Fruit fly (Drosophila melanogaster) whole organism, pupa: ENCODE results near the gene Tmx3.
A peak's percentile ranks its signal among the peaks of the same experiment; 100 is the strongest.

Experiments used
- CG10348 ChIP-seq: fragments of 200-800 bp; sonication (Bioruptor generic); IDR thresholded peaks from 2 replicates; pipeline ENCODE4 v1.3.6; 2022; ENCODE audit warnings: missing biosample characterization, missing genetic modification characterization
- CG12605 ChIP-seq: fragments of 200-800 bp; sonication (Bioruptor generic); IDR thresholded peaks from 2 replicates; pipeline ENCODE4 v1.3.6; 2022; ENCODE audit warnings: missing biosample characterization, missing genetic modification characterization
- CG13204 ChIP-seq: fragments of 200-800 bp; sonication (Bioruptor generic); optimal IDR thresholded peaks from 2 replicates; lab custom pipeline; 2018; ENCODE audit warnings: missing biosample characterization, mild to moderate bottlenecking, missing genetic modification characterization, moderate library complexity
- CG14655 ChIP-seq: fragments of 200-800 bp; sonication (Bioruptor generic); optimal IDR thresholded peaks from 3 replicates; lab custom pipeline; 2017; ENCODE audit warnings: mild to moderate bottlenecking, missing biosample characterization, missing genetic modification reagents, missing genetic modification characterization
- CG15710 ChIP-seq: fragments of 200-800 bp; sonication (Bioruptor generic); optimal IDR thresholded peaks from 2 replicates; lab custom pipeline; 2018; ENCODE audit warnings: missing biosample characterization, mild to moderate bottlenecking, missing genetic modification characterization, moderate library complexity
- CG17806 ChIP-seq: fragments of 200-800 bp; sonication (Bioruptor generic); optimal IDR thresholded peaks from 2 replicates; lab custom pipeline; 2018; ENCODE audit warnings: missing biosample characterization, mild to moderate bottlenecking, missing genetic modification characterization, moderate library complexity
- CG32121 ChIP-seq: fragments of 200-800 bp; sonication (Bioruptor generic); IDR thresholded peaks from 2 replicates; pipeline ENCODE4 v1.3.6; 2022; ENCODE audit warnings: missing biosample characterization, missing genetic modification characterization
- CG34367 ChIP-seq: fragments of 200-800 bp; sonication (Bioruptor generic); optimal IDR thresholded peaks from 2 replicates; lab custom pipeline; 2018; ENCODE audit warnings: missing biosample characterization, mild to moderate bottlenecking, missing genetic modification characterization
- CG4496 ChIP-seq: fragments of 200-800 bp; sonication (Bioruptor generic); IDR thresholded peaks from 3 replicates; pipeline ENCODE4 v1.3.6; 2022; ENCODE audit warnings: missing biosample characterization, missing genetic modification characterization
- CG8159 ChIP-seq: fragments of 200-800 bp; sonication (Bioruptor generic); optimal IDR thresholded peaks from 3 replicates; lab custom pipeline; 2018; ENCODE audit warnings: missing biosample characterization, mild to moderate bottlenecking, missing genetic modification characterization, moderate library complexity
- CG8301 ChIP-seq: fragments of 200-800 bp; sonication (Bioruptor generic); optimal IDR thresholded peaks from 2 replicates; lab custom pipeline; 2018; ENCODE audit warnings: missing biosample characterization, mild to moderate bottlenecking, missing genetic modification characterization
- CG9948 ChIP-seq: fragments of 200-800 bp; sonication (Bioruptor generic); optimal IDR thresholded peaks from 2 replicates; lab custom pipeline; 2018; ENCODE audit warnings: missing biosample characterization, mild to moderate bottlenecking, missing genetic modification characterization, moderate library complexity
- D1 ChIP-seq: fragments of 200-800 bp; sonication (Bioruptor generic); optimal IDR thresholded peaks from 2 replicates; lab custom pipeline; 2018; ENCODE audit warnings: missing biosample characterization, mild to moderate bottlenecking, missing genetic modification characterization, moderate library complexity
- EcR ChIP-seq: fragments of 200-800 bp; sonication (Bioruptor generic); optimal IDR thresholded peaks from 3 replicates; lab custom pipeline; 2019; ENCODE audit warnings: missing biosample characterization, missing genetic modification characterization, mild to moderate bottlenecking, moderate library complexity, missing genetic modification reagents
- Ets98B ChIP-seq: fragments of 200-800 bp; sonication (Bioruptor generic); IDR thresholded peaks from 2 replicates; pipeline ENCODE4 v1.3.6; 2022; ENCODE audit warnings: missing biosample characterization, missing genetic modification characterization
- Pif1A ChIP-seq: fragments of 200-800 bp; sonication (Bioruptor generic); optimal IDR thresholded peaks from 3 replicates; lab custom pipeline; 2016; ENCODE audit warnings: missing biosample characterization, missing genetic modification characterization
- Pif1B ChIP-seq: fragments of 200-800 bp; sonication (Bioruptor generic); optimal IDR thresholded peaks from 3 replicates; lab custom pipeline; 2016; ENCODE audit warnings: missing biosample characterization, missing genetic modification characterization
- Snoo ChIP-seq: fragments of 200-800 bp; sonication (Bioruptor generic); optimal IDR thresholded peaks from 3 replicates; lab custom pipeline; 2017; ENCODE audit warnings: missing biosample characterization, mild to moderate bottlenecking, missing genetic modification characterization, inconsistent platforms
- fd96Ca ChIP-seq: fragments of 200-800 bp; sonication (Bioruptor generic); IDR thresholded peaks from 3 replicates; pipeline ENCODE4 v1.3.6; 2022; ENCODE audit warnings: missing biosample characterization, missing genetic modification characterization
- gl ChIP-seq: fragments of 200-800 bp; sonication (Bioruptor generic); optimal IDR thresholded peaks from 2 replicates; lab custom pipeline; 2018; ENCODE audit warnings: missing biosample characterization, mild to moderate bottlenecking, missing genetic modification characterization
- rn ChIP-seq: fragments of 200-800 bp; sonication (Bioruptor generic); IDR thresholded peaks from 2 replicates; pipeline ENCODE4 v1.3.6; 2022; ENCODE audit warnings: missing biosample characterization, missing genetic modification characterization

Gene Tmx3

DNA sequence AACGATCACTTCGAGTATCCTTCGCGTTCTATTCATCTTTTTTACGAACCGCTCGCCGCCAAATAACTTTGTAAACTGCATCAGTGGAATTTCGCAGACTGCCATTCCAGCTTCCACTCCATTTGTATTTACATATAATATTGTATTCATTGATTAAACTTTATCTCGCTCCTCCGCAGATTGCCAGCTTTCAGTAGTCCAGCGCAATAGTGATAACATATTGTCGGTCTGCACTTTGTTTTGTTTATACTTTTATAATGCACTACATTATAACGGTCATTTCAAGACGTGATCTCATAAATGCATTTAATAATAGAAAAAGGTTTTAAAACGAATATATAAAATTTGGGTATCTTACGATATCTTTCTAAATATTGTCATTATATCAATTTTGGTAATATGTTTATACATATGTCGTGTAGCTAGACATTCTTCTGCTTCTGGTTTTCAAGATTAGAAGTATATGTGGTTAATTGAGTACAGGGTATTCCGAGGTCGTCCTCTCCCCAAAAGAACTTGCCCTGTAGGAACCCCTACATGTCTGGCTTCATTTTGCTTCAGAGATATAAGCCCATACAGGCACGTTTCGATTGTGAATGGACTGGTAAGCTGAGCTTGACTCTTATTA is 39.3 kb downstream of the Tmx3 start, which contains the start of gene CG4950:
Gene CG4950 (minus strand): TSS at position 51 of the 628 bp plus-strand sequence.
- TF ChIP-seq CG8301 (peak; percentile 45), gl (peak; percentile 12), CG34367 (tag; lab: Kevin White, UChicago) (peak; percentile 45), Snoo (no peak), fd96Ca (GFP tag; lab: Robert Waterston, UW) (no peak), rn (GFP tag; lab: Robert Waterston, UW) (no peak), CG9948 (tag; lab: Kevin White, UChicago) (peak; percentile 53), CG4496 (GFP tag; lab: Robert Waterston, UW) (no peak; the same call in 2 of the 3 replicates), Pif1B (peak; percentile 10), Pif1A (GFP tag; lab: Kevin White, UChicago) (peak; percentile 22), CG17806 (peak; percentile 57), CG14655 (GFP tag; lab: Kevin White, UChicago) (peak; percentile 65), CG32121 (GFP tag; lab: Robert Waterston, UW) (no peak), Ets98B (GFP tag; lab: Robert Waterston, UW) (no peak), CG15710 (tag; lab: Kevin White, UChicago) (peak; percentile 73), EcR (GFP tag; lab: Kevin White, UChicago) (no peak), CG8159 (peak; percentile 75), D1 (tag; lab: Kevin White, UChicago) (no peak), CG12605 (no peak), CG13204 (GFP tag; lab: Kevin White, UChicago) (no peak), CG10348 (GFP tag; lab: Robert Waterston, UW) (no peak)

DNA sequence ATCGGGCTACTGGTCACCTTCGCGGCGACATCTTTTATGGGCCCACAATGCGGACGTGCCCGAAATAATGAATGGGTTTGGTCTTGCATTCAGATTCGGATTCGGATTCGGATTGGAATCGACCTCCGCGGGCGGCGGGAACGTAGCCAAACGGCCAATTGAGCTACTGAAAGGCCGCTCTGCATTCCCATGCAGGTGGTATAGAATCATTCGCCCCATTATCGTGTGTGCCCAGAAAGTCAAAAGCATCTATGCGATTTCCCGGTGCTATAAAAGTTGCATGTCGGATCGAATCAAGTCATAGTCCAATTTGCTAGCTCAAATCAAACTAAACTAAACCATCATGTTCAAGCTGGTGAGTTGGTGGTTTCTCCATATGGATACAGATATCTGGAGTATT is 40.2 kb downstream of the Tmx3 start, which contains the start of gene CG13068:
Gene CG13068 (plus strand): TSS at position 301 of the 400 bp plus-strand sequence.
- TF ChIP-seq CG8301, result no peak
- no peak for TF ChIP-seq Pif1B
- no peak for TF ChIP-seq CG32121 (GFP tag; lab: Robert Waterston, UW)
- no peak for TF ChIP-seq CG9948 (tag; lab: Kevin White, UChicago)
- no peak for TF ChIP-seq fd96Ca (GFP tag; lab: Robert Waterston, UW)
- TF ChIP-seq EcR (GFP tag; lab: Kevin White, UChicago), result no peak
- TF ChIP-seq gl, result no peak
- TF ChIP-seq CG4496 (GFP tag; lab: Robert Waterston, UW), result no peak
- TF ChIP-seq CG13204 (GFP tag; lab: Kevin White, UChicago), result no peak
- no peak for TF ChIP-seq CG15710 (tag; lab: Kevin White, UChicago)
- no peak for TF ChIP-seq Ets98B (GFP tag; lab: Robert Waterston, UW)
- no peak for TF ChIP-seq CG17806

DNA sequence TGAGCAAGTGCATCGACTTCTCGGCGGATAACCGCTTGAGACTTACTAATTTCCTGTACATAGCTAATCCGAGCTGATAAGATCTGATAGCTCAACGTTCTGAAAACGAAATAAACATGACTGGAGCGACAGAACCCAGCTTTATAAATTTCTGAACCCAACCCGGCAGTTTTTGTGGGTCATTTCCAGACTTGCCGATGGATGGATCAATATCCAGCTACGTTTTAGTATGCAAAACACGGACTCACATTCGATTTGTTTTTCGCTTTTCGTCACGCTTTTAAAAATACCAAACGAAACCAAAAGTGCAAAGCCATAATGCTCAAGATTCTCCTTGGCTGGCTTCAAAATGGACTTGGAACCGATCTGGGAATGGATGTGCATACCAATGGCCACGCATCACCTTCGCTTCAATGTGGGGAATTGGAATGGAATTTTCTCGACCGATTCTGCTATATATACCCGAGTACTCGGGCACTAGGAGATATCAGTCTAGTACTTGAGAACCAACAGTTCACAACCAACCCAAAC is 42.0 kb downstream of the Tmx3 start, which contains the start of the genes CG34248 and CG13067:
Gene CG34248 (minus strand): TSS at position 101 of the 531 bp plus-strand sequence.
Gene CG13067 (plus strand): TSS at position 481 of the 531 bp plus-strand sequence.
- no peak for TF ChIP-seq Snoo
- TF ChIP-seq CG8159, result no peak
- TF ChIP-seq CG34367 (tag; lab: Kevin White, UChicago), result no peak
- TF ChIP-seq CG15710 (tag; lab: Kevin White, UChicago), result no peak
- no peak for TF ChIP-seq CG4496 (GFP tag; lab: Robert Waterston, UW)
- no peak for TF ChIP-seq CG12605
- no peak for TF ChIP-seq Ets98B (GFP tag; lab: Robert Waterston, UW)
- TF ChIP-seq CG13204 (GFP tag; lab: Kevin White, UChicago), result no peak
- no peak for TF ChIP-seq D1 (tag; lab: Kevin White, UChicago)
- TF ChIP-seq CG14655 (GFP tag; lab: Kevin White, UChicago), result no peak
- no peak for TF ChIP-seq gl
- no peak for TF ChIP-seq CG8301
- TF ChIP-seq CG9948 (tag; lab: Kevin White, UChicago), result no peak
- no peak for TF ChIP-seq CG10348 (GFP tag; lab: Robert Waterston, UW)
- no peak for TF ChIP-seq CG17806

- TF ChIP-seq Ets98B (GFP tag; lab: Robert Waterston, UW) (no peak), Pif1A (GFP tag; lab: Kevin White, UChicago) (no peak), CG13204 (GFP tag; lab: Kevin White, UChicago) (no peak), EcR (GFP tag; lab: Kevin White, UChicago) (peak; percentile 13), CG4496 (GFP tag; lab: Robert Waterston, UW) (no peak), CG9948 (tag; lab: Kevin White, UChicago) (no peak)
Observed at dm6 chr3L:16272338-16272959, 43.5 kb downstream of the Tmx3 start, which contains the start of gene CG13066. Gene CG13066, plus strand, starts transcription at chr3L:16272909.

DNA sequence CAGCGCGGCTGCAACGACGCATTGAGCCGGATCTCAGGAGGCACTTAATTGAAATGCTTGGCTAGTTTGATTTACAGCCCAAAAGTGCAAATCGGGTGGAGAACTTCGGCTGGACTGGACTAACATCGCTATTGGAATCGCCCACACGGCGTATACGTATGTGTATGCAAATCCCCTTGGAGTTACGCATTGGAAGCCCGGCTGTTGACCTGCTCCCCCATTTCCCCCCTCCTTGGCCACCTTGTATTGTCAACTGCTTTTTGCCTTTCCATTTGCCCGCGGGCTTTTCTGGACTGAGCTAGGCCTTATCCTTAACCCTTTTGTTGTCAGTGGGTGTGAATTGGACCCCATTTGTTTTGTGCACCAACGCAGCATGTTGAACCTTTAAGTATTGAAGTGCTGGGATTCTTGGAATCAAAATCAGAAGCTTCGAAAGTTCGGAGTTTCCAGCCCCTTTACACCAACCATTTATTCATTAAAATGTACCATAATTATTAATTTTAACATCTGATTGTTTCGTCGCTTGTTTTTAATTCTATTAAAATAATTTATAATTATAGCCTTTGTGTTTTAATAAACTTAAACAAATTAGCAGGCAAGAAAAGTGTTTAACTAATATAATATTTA is 46.6 kb downstream of the Tmx3 start:
- TF ChIP-seq CG8159 (peak; percentile 63), CG9948 (tag; lab: Kevin White, UChicago) (peak; percentile 49), CG12605 (no peak), gl (no peak), Pif1A (GFP tag; lab: Kevin White, UChicago) (no peak), fd96Ca (GFP tag; lab: Robert Waterston, UW) (no peak), CG13204 (GFP tag; lab: Kevin White, UChicago) (no peak), Ets98B (GFP tag; lab: Robert Waterston, UW) (no peak), CG10348 (GFP tag; lab: Robert Waterston, UW) (no peak), CG8301 (no peak), Snoo (no peak), CG15710 (tag; lab: Kevin White, UChicago) (peak; percentile 41), rn (GFP tag; lab: Robert Waterston, UW) (no peak), CG32121 (GFP tag; lab: Robert Waterston, UW) (no peak), CG17806 (peak; percentile 39), Pif1B (no peak), CG4496 (GFP tag; lab: Robert Waterston, UW) (no peak), D1 (tag; lab: Kevin White, UChicago) (no peak), CG14655 (GFP tag; lab: Kevin White, UChicago) (peak; percentile 41), CG34367 (tag; lab: Kevin White, UChicago) (peak; percentile 20), EcR (GFP tag; lab: Kevin White, UChicago) (peak; percentile 75)
